Worm (Caenorhabditis elegans): ENCODE results near the gene srxa-6.

DNA sequence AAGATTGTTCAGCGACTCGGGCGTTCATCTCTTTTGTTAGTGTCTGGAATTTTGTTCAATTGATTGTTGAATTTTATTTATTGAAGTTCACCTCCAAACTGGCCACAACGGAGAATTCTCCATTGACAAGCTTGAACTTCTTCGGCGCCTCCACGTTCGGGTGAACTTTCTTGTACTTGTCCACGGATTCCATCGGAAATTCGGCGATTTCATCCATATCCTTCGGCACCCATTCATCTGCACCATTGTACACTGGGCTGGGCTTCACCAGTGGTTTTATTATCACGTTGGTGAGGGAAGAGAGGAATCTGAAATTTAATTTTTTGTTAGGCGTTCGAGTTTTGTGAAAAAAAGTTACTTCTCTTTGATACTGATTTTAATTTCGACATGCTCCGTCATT, 7.3 kb upstream of the srxa-6 start:
- TF ChIP-seq nhr-2 (tag; optimal IDR thresholded peaks at IDR 0.05) (no peak), M03D4.4 (tag; optimal IDR thresholded peaks at IDR 0.05) (no peak), nhr-28 (tag; optimal IDR thresholded peaks at IDR 0.05) (no peak), pha-4 (tag; optimal IDR thresholded peaks at IDR 0.05) (no peak), lin-13 (tag; optimal IDR thresholded peaks at IDR 0.05) (no peak), sptf-1 (tag; optimal IDR thresholded peaks at IDR 0.05) (no peak), snpc-4 (tag; optimal IDR thresholded peaks at IDR 0.05) (no peak), nhr-76 (tag; optimal IDR thresholded peaks at IDR 0.05) (no peak), ces-1 (GFP tag; optimal IDR thresholded peaks at IDR 0.05) (no peak), elt-3 (tag; optimal IDR thresholded peaks at IDR 0.05) (no peak), nhr-237 (tag; optimal IDR thresholded peaks at IDR 0.05) (no peak), ztf-11 (tag; optimal IDR thresholded peaks at IDR 0.05) (no peak)
